Worm (Caenorhabditis elegans) whole organism, young adult: ENCODE data around the gene snr-5.

Source experiments
- B0035.1 ChIP-seq: sonication (generic microtip); optimal IDR thresholded peaks from 2 replicates; lab custom pipeline; 2016; ENCODE audit warnings: missing genetic modification characterization, mild to moderate bottlenecking, missing compliant biosample characterization, missing genotype, missing genetic modification reagents
- F57C9.4 ChIP-seq: sonication (generic microtip); optimal IDR thresholded peaks from 2 replicates; lab custom pipeline; 2017; ENCODE audit warnings: mild to moderate bottlenecking, missing genetic modification characterization, missing compliant biosample characterization
- Y53F4B.3 ChIP-seq: fragments of 200-800 bp; sonication (Bioruptor generic); IDR thresholded peaks from 2 replicates; pipeline ENCODE4 v1.3.6; 2022; ENCODE audit warnings: missing genetic modification reagents, missing genetic modification characterization, missing compliant biosample characterization
- ama-1 ChIP-seq, 3 experiments: fragments of 150-350 bp in 1 of 3; sonication (generic microtip) in 2 of 3; optimal IDR thresholded peaks; 2 replicates each; lab custom pipeline; 2014 to 2018; ENCODE audit warnings: missing biosample characterization in 2 of 3, missing genetic modification characterization in 2 of 3, missing genetic modification reagents in 2 of 3
- aptf-3 ChIP-seq: fragments of 200-800 bp; sonication (Bioruptor generic); IDR thresholded peaks from 2 replicates; pipeline ENCODE4 v1.3.6; 2022; ENCODE audit warnings: missing genetic modification characterization, missing compliant biosample characterization
- cebp-2 ChIP-seq: fragments of 200-800 bp; sonication (Bioruptor generic); IDR thresholded peaks from 2 replicates; pipeline ENCODE4 v1.3.6; 2022; ENCODE audit warnings: missing genetic modification characterization, missing compliant biosample characterization
- ceh-58 ChIP-seq: fragments of 200-800 bp; sonication (Bioruptor generic); IDR thresholded peaks from 2 replicates; pipeline ENCODE4 v1.3.6; 2022; ENCODE audit warnings: missing genetic modification characterization, missing compliant biosample characterization
- ceh-79 ChIP-seq: sonication (generic microtip); optimal IDR thresholded peaks from 2 replicates; lab custom pipeline; 2017; ENCODE audit warnings: mild to moderate bottlenecking, missing genetic modification characterization, missing compliant biosample characterization
- efl-1 ChIP-seq: fragments of 150-350 bp; optimal IDR thresholded peaks from 2 replicates; lab custom pipeline; 2014; ENCODE audit warnings: missing biosample characterization, missing genetic modification reagents, missing genetic modification characterization
- egl-18 ChIP-seq: fragments of 200-800 bp; sonication (Bioruptor generic); IDR thresholded peaks from 2 replicates; pipeline ENCODE4 v1.3.6; 2022; ENCODE audit warnings: missing genetic modification reagents, missing genetic modification characterization, missing compliant biosample characterization
- egrh-3 ChIP-seq: fragments of 200-800 bp; sonication (Bioruptor generic); IDR thresholded peaks from 2 replicates; pipeline ENCODE4 v1.3.6; 2022; ENCODE audit warnings: missing genetic modification reagents, missing genetic modification characterization, missing compliant biosample characterization
- him-1 ChIP-seq: sonication (generic microtip); optimal IDR thresholded peaks from 2 replicates; lab custom pipeline; 2016; ENCODE audit warnings: missing genotype, missing genetic modification reagents, missing genetic modification characterization, missing compliant biosample characterization
- let-607 ChIP-seq, 2 experiments: fragments of 200-800 bp in 1 of 2; sonication (Bioruptor generic) in 1 of 2; sonication (generic microtip) in 1 of 2; optimal IDR thresholded peaks; 2 replicates each; lab custom pipeline; 2016 to 2018; ENCODE audit warnings: mild to moderate bottlenecking in 2 of 2, missing compliant biosample characterization in 2 of 2, missing genetic modification characterization in 2 of 2, moderate library complexity in 2 of 2, missing genotype in 1 of 2
- madf-10 ChIP-seq: sonication (generic microtip); optimal IDR thresholded peaks from 2 replicates; lab custom pipeline; 2016; ENCODE audit warnings: mild to moderate bottlenecking, missing genetic modification characterization, missing compliant biosample characterization
- madf-3 ChIP-seq: fragments of 200-800 bp; sonication (Bioruptor generic); IDR thresholded peaks from 2 replicates; pipeline ENCODE4 v1.3.6; 2022; ENCODE audit warnings: missing genetic modification reagents, missing genetic modification characterization, missing compliant biosample characterization
- madf-6 ChIP-seq: fragments of 200-800 bp; sonication (Bioruptor generic); IDR thresholded peaks from 2 replicates; pipeline ENCODE4 v1.3.6; 2022; ENCODE audit warnings: missing genetic modification reagents, missing genetic modification characterization, missing compliant biosample characterization
- madf-8 ChIP-seq: fragments of 200-800 bp; sonication (Bioruptor generic); conservative IDR thresholded peaks from 2 replicates; pipeline ENCODE4 v1.3.6; 2022; ENCODE audit warnings: missing genetic modification reagents, missing genetic modification characterization, missing compliant biosample characterization
- nfyb-1 ChIP-seq: fragments of 200-800 bp; sonication (Bioruptor generic); IDR thresholded peaks from 2 replicates; pipeline ENCODE4 v1.3.6; 2022; ENCODE audit warnings: missing genetic modification reagents, missing genetic modification characterization, missing compliant biosample characterization
- pha-4 ChIP-seq: fragments of 150-350 bp; sonication (generic microtip); optimal IDR thresholded peaks from 2 replicates; lab custom pipeline; 2014; ENCODE audit warnings: missing biosample characterization, missing genetic modification reagents, missing genetic modification characterization
- sdz-38 ChIP-seq: sonication (generic microtip); optimal IDR thresholded peaks from 2 replicates; lab custom pipeline; 2016; ENCODE audit warnings: missing genotype, missing genetic modification characterization, missing compliant biosample characterization
- somi-1 ChIP-seq: fragments of 200-800 bp; sonication (Bioruptor generic); optimal IDR thresholded peaks from 2 replicates; lab custom pipeline; 2018; ENCODE audit warnings: mild to moderate bottlenecking, missing genetic modification characterization, missing compliant biosample characterization
- tlf-1 ChIP-seq: fragments of 200-800 bp; sonication (Bioruptor generic); optimal IDR thresholded peaks from 2 replicates; lab custom pipeline; 2018; ENCODE audit warnings: mild to moderate bottlenecking, missing genetic modification characterization, missing compliant biosample characterization
- xnd-1 ChIP-seq: sonication (generic microtip); optimal IDR thresholded peaks from 2 replicates; lab custom pipeline; 2016; ENCODE audit warnings: missing genotype, missing genetic modification reagents, missing genetic modification characterization, missing compliant biosample characterization
- zfh-2 ChIP-seq: fragments of 200-800 bp; sonication (Bioruptor generic); conservative IDR thresholded peaks from 2 replicates; pipeline ENCODE4 v1.3.6; 2022; ENCODE audit warnings: missing genetic modification reagents, missing genetic modification characterization, missing compliant biosample characterization
- ztf-22 ChIP-seq: fragments of 200-800 bp; sonication (Bioruptor generic); optimal IDR thresholded peaks from 2 replicates; lab custom pipeline; 2018; ENCODE audit warnings: mild to moderate bottlenecking, missing genetic modification characterization, moderate library complexity, missing compliant biosample characterization
- ztf-26 ChIP-seq: sonication (generic microtip); optimal IDR thresholded peaks from 2 replicates; lab custom pipeline; 2017; ENCODE audit warnings: missing genetic modification characterization, missing compliant biosample characterization
- ztf-28 ChIP-seq: fragments of 200-800 bp; sonication (Bioruptor generic); IDR thresholded peaks from 2 replicates; pipeline ENCODE4 v1.3.6; 2022; ENCODE audit warnings: missing genetic modification reagents, missing genetic modification characterization, missing compliant biosample characterization

The snr-5 gene

ce11 chrIII:7861535-7862120 is at the start of gene snr-5:
Gene snr-5 (plus strand): TSS chrIII:7862070.
- no peak for TF ChIP-seq ama-1 (optimal IDR thresholded peaks at IDR 0.05; lab: Kevin White, UChicago)
- peak in 1 of 2 experiments; percentile 18 for TF ChIP-seq ama-1 (GFP tag; optimal IDR thresholded peaks at IDR 0.05; lab: Kevin White, UChicago)
- TF ChIP-seq madf-3 (GFP tag; lab: Robert Waterston, UW), result no peak

ce11 chrIII:7812208-7812880 is 49.5 kb upstream of the snr-5 start:
- TF ChIP-seq egrh-3 (GFP tag; lab: Robert Waterston, UW), result peak; percentile 71; the same call in 1 of the 2 replicates
- no peak for TF ChIP-seq ceh-58 (GFP tag; lab: Robert Waterston, UW)
- TF ChIP-seq nfyb-1 (GFP tag; lab: Robert Waterston, UW), result peak; percentile 80

- no peak for TF ChIP-seq Y53F4B.3 (GFP tag; lab: Robert Waterston, UW)
- TF ChIP-seq ztf-26 (tag; lab: Kevin White, UChicago), result no peak
- no peak for TF ChIP-seq egl-18 (GFP tag; lab: Robert Waterston, UW)
- no peak for TF ChIP-seq pha-4 (tag; lab: Kevin White, UChicago)
- TF ChIP-seq tlf-1, result no peak
Observed at ce11 chrIII:7814159-7815055, 47.5 kb upstream of the snr-5 start, which contains the start of gene egl-5. Gene egl-5 (plus strand): TSS chrIII:7814374.

ce11 chrIII:7815056-7815366 is 46.9 kb upstream of the snr-5 start:
- TF ChIP-seq ceh-79 (no peak), B0035.1 (tag; lab: Kevin White, UChicago) (no peak), madf-10 (no peak), him-1 (tag; lab: Kevin White, UChicago) (no peak), ztf-28 (GFP tag; lab: Robert Waterston, UW) (no peak), madf-6 (no peak), zfh-2 (no peak), somi-1 (GFP tag; lab: Kevin White, UChicago) (no peak)
- TF ChIP-seq, all 124 proteins: peak for 0

- TF ChIP-seq F57C9.4, result no peak
- no peak for TF ChIP-seq ceh-79
- TF ChIP-seq aptf-3 (GFP tag; lab: Robert Waterston, UW), result no peak
- TF ChIP-seq madf-8 (GFP tag; lab: Robert Waterston, UW), result no peak
- TF ChIP-seq xnd-1 (tag; lab: Kevin White, UChicago), result no peak
- TF ChIP-seq efl-1 (GFP tag; lab: Kevin White, UChicago), result no peak
- no peak for TF ChIP-seq sdz-38 (tag; lab: Kevin White, UChicago)
- TF ChIP-seq cebp-2 (GFP tag; lab: Robert Waterston, UW), result no peak
- TF ChIP-seq ztf-22 (GFP tag; lab: Kevin White, UChicago), result no peak
- no peak for TF ChIP-seq let-607 (tag; optimal IDR thresholded peaks at IDR 0.05; lab: Kevin White, UChicago)
- TF ChIP-seq, all 124 proteins: peak for 0
Observed at ce11 chrIII:7815571-7816348, 46.1 kb upstream of the snr-5 start.
